Worm (Caenorhabditis elegans): Measurements from ENCODE around the gene cls-2.

The cls-2 gene

ce11 chrIII:9051714-9052113 lies 3.1 kb upstream of the cls-2 start:
- TF ChIP-seq vab-15 (tag; optimal IDR thresholded peaks at IDR 0.05) (no peak), lir-3 (tag; optimal IDR thresholded peaks at IDR 0.05; ENCODE audit: poor library complexity) (no peak), nhr-71 (tag; optimal IDR thresholded peaks at IDR 0.05) (no peak), blmp-1 (tag; optimal IDR thresholded peaks at IDR 0.05) (no peak), mef-2 (tag; optimal IDR thresholded peaks at IDR 0.05) (no peak), grh-1 (GFP tag; IDR thresholded peaks at IDR 0.05) (0 out of 2 replicates have a peak, but pooled peaks have one; percentile 4), ceh-63 (GFP tag; optimal IDR thresholded peaks at IDR 0.05) (peak; percentile 4), zag-1 (tag; optimal IDR thresholded peaks at IDR 0.05) (no peak), efl-1 (optimal IDR thresholded peaks at IDR 0.05) (no peak), efl-1 (GFP tag; optimal IDR thresholded peaks at IDR 0.05 in 1 of 2) (peak in 1 of 2 experiments; percentile 92)

DNA sequence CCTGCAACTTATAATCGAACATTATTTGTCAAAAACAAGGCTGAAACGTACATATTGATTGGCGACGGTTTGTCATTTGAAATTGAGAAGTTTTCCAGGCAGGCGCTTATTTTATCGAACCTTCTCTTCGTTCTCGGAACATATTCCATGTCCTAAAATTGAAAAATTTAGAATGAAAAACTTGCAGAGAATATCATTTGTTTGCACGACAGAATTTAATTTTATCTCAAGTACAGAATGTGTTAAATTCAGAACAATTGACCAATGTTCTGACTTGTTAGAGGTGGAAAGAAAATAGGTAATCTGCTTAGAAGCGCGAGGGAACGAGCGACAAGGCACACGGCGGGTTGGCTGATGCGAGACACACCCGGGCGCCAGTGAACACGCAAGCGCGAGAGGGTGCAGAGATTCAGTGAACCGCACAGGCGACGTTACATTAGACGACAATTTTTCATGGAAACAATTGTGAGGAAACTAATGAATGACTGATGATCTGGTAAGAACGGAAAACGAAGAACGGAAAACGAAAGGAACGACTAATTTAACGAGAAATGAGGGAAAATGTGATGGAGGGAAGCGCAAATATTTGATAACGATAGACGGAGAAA lies 2.4 kb upstream of the cls-2 start:
- TF ChIP-seq hlh-17 (GFP tag; optimal IDR thresholded peaks at IDR 0.05; ENCODE audit: borderline replicate concordance) (no peak), rnt-1 (tag; optimal IDR thresholded peaks at IDR 0.05) (peak; percentile 49), C34B4.2 (tag; optimal IDR thresholded peaks at IDR 0.05) (no peak), mef-2 (tag; optimal IDR thresholded peaks at IDR 0.05) (no peak), nhr-71 (tag; optimal IDR thresholded peaks at IDR 0.05) (peak; percentile 58), lin-15B (tag; optimal IDR thresholded peaks at IDR 0.05) (no peak), tbx-2 (tag; optimal IDR thresholded peaks at IDR 0.05) (peak; percentile 36), grh-1 (GFP tag; IDR thresholded peaks at IDR 0.05) (no peak; the same call in 1 of the 2 replicates), nhr-20 (tag; optimal IDR thresholded peaks at IDR 0.05) (peak; percentile 57), nhr-28 (tag; optimal IDR thresholded peaks at IDR 0.05) (no peak), ztf-11 (tag; optimal IDR thresholded peaks at IDR 0.05) (no peak), C04F5.9 (tag; optimal IDR thresholded peaks at IDR 0.05) (no peak), blmp-1 (tag; optimal IDR thresholded peaks at IDR 0.05) (peak; percentile 31), nhr-12 (tag; optimal IDR thresholded peaks at IDR 0.05) (no peak), ceh-88 (GFP tag; IDR thresholded peaks at IDR 0.05) (peak; percentile 41; the same call in 1 of the 2 replicates), aly-2 (tag; optimal IDR thresholded peaks at IDR 0.05) (peak; percentile 7), alr-1 (tag; optimal IDR thresholded peaks at IDR 0.05; ENCODE audit: borderline replicate concordance) (no peak), ets-5 (GFP tag; IDR thresholded peaks at IDR 0.05) (no peak), egl-27 (tag; optimal IDR thresholded peaks at IDR 0.05) (no peak), fkh-4 (tag; optimal IDR thresholded peaks at IDR 0.05; ENCODE audit: borderline replicate concordance) (no peak), lin-39 (tag; optimal IDR thresholded peaks at IDR 0.05) (no peak), zag-1 (tag; optimal IDR thresholded peaks at IDR 0.05) (no peak), skn-1 (tag; optimal IDR thresholded peaks at IDR 0.05) (peak; percentile 50), unc-62 (GFP tag; optimal IDR thresholded peaks at IDR 0.05) (no peak), ceh-63 (GFP tag; optimal IDR thresholded peaks at IDR 0.05) (no peak), fkh-8 (tag; optimal IDR thresholded peaks at IDR 0.05) (peak; percentile 66), elt-3 (tag; optimal IDR thresholded peaks at IDR 0.05) (no peak), hpl-2 (GFP tag; optimal IDR thresholded peaks at IDR 0.05) (no peak), snu-23 (GFP tag; optimal IDR thresholded peaks at IDR 0.05) (peak; percentile 72), lin-35 (GFP tag; optimal IDR thresholded peaks at IDR 0.05) (peak; percentile 34 to 43), snpc-4 (tag; optimal IDR thresholded peaks at IDR 0.05) (no peak), sup-37 (GFP tag; optimal IDR thresholded peaks at IDR 0.05) (no peak), ama-1 (optimal IDR thresholded peaks at IDR 0.05) (peak; percentile 28), mab-9 (GFP tag; IDR thresholded peaks at IDR 0.05) (peak; percentile 62), unc-130 (tag; optimal IDR thresholded peaks at IDR 0.05) (peak; percentile 48), swsn-7 (tag; optimal IDR thresholded peaks at IDR 0.05) (peak; percentile 30), C16A3.4 (tag; optimal IDR thresholded peaks at IDR 0.05) (no peak), nhr-76 (tag; optimal IDR thresholded peaks at IDR 0.05) (no peak), mdl-1 (tag; optimal IDR thresholded peaks at IDR 0.05) (no peak), pqm-1 (tag; optimal IDR thresholded peaks at IDR 0.05) (no peak), sptf-1 (tag; optimal IDR thresholded peaks at IDR 0.05) (no peak), pax-3 (tag; optimal IDR thresholded peaks at IDR 0.05) (no peak), F16B12.6 (tag; optimal IDR thresholded peaks at IDR 0.05) (peak; percentile 60), fkh-10 (GFP tag; optimal IDR thresholded peaks at IDR 0.05) (no peak), lin-14 (GFP tag; optimal IDR thresholded peaks at IDR 0.05) (peak; percentile 67), nhr-84 (tag; optimal IDR thresholded peaks at IDR 0.05) (no peak)

Measured in whole organism, L1 larva.